Fruit fly (Drosophila melanogaster) whole organism, embryonic: Measurements from ENCODE around the gene CG14300.

ENCODE experiments used
- ATbp ChIP-seq: fragments of 200-800 bp; sonication (Bioruptor generic); optimal IDR thresholded peaks from 2 replicates; lab custom pipeline; 2017; ENCODE audit warnings: missing biosample characterization, mild to moderate bottlenecking, missing genetic modification characterization, missing genetic modification reagents
- Atf3 ChIP-seq: fragments of 200-800 bp; sonication (Bioruptor generic); optimal IDR thresholded peaks from 3 replicates; lab custom pipeline; 2016; ENCODE audit warnings: missing biosample characterization, missing genetic modification characterization
- Blimp-1 ChIP-seq: fragments of 200-800 bp; sonication (Bioruptor generic); optimal IDR thresholded peaks from 3 replicates; lab custom pipeline; 2018; ENCODE audit warnings: missing biosample characterization, missing genetic modification characterization, mild to moderate bottlenecking, moderate library complexity, missing genetic modification reagents
- Bteb2 ChIP-seq: fragments of 200-800 bp; sonication (Bioruptor generic); optimal IDR thresholded peaks from 2 replicates; lab custom pipeline; 2016; ENCODE audit warnings: missing biosample characterization, missing genetic modification characterization
- CG1024 ChIP-seq: fragments of 200-800 bp; sonication (Bioruptor generic); IDR thresholded peaks from 2 replicates; pipeline ENCODE4 v1.3.6; 2022; ENCODE audit warnings: missing biosample characterization, missing genetic modification characterization
- CG12219 ChIP-seq: fragments of 200-800 bp; sonication (Bioruptor generic); optimal IDR thresholded peaks from 3 replicates; lab custom pipeline; 2018; ENCODE audit warnings: missing biosample characterization, mild to moderate bottlenecking, missing genetic modification characterization
- CG14860 ChIP-seq: fragments of 200-800 bp; sonication (Bioruptor generic); IDR thresholded peaks from 3 replicates; pipeline ENCODE4 v1.3.6; 2022; ENCODE audit warnings: missing biosample characterization, missing genetic modification characterization; ENCODE audit not compliant: partially characterized antibody
- CG15479 ChIP-seq: fragments of 200-800 bp; sonication (Bioruptor generic); optimal IDR thresholded peaks from 3 replicates; lab custom pipeline; 2019; ENCODE audit warnings: missing biosample characterization, mild to moderate bottlenecking, missing genetic modification characterization, moderate library complexity
- CG15696 ChIP-seq: fragments of 200-800 bp; sonication (Bioruptor generic); optimal IDR thresholded peaks from 2 replicates; lab custom pipeline; 2019; ENCODE audit warnings: missing biosample characterization, mild to moderate bottlenecking, missing genetic modification characterization, moderate library complexity
- CG16779 ChIP-seq: fragments of 200-800 bp; sonication (Bioruptor generic); IDR thresholded peaks from 2 replicates; pipeline ENCODE4 v1.3.6; 2022; ENCODE audit warnings: missing biosample characterization, missing genetic modification characterization
- CG2678 ChIP-seq: fragments of 200-800 bp; sonication (Bioruptor generic); optimal IDR thresholded peaks from 3 replicates; lab custom pipeline; 2019; ENCODE audit warnings: missing biosample characterization, mild to moderate bottlenecking, missing genetic modification characterization, moderate library complexity
- CG3281 ChIP-seq: fragments of 200-800 bp; sonication (Bioruptor generic); optimal IDR thresholded peaks from 3 replicates; lab custom pipeline; 2017; ENCODE audit warnings: missing biosample characterization, mild to moderate bottlenecking, missing genetic modification characterization
- CG3838 ChIP-seq: fragments of 200-800 bp; sonication (Bioruptor generic); optimal IDR thresholded peaks from 3 replicates; lab custom pipeline; 2016; ENCODE audit warnings: missing biosample characterization, missing genetic modification characterization
- CG4617 ChIP-seq: fragments of 200-800 bp; sonication (Bioruptor generic); optimal IDR thresholded peaks from 3 replicates; lab custom pipeline; 2016; ENCODE audit warnings: missing biosample characterization, missing genetic modification characterization, borderline replicate concordance
- CG6813 ChIP-seq: fragments of 200-800 bp; sonication (Bioruptor generic); optimal IDR thresholded peaks from 2 replicates; lab custom pipeline; 2017; ENCODE audit warnings: missing biosample characterization, missing genetic modification characterization, mild to moderate bottlenecking, moderate library complexity, missing genetic modification reagents
- CG8089 ChIP-seq: fragments of 200-800 bp; sonication (Bioruptor generic); optimal IDR thresholded peaks from 3 replicates; lab custom pipeline; 2016; ENCODE audit warnings: missing biosample characterization, missing genetic modification characterization
- CG8924 ChIP-seq: fragments of 200-800 bp; optimal IDR thresholded peaks from 3 replicates; lab custom pipeline; 2019; ENCODE audit warnings: missing biosample characterization, mild to moderate bottlenecking, missing genetic modification characterization, moderate library complexity
- Dad ChIP-seq: fragments of 200-800 bp; sonication (Bioruptor generic); optimal IDR thresholded peaks from 3 replicates; lab custom pipeline; 2016; ENCODE audit warnings: missing biosample characterization, missing genetic modification characterization
- Hand ChIP-seq: fragments of 200-800 bp; sonication (Bioruptor generic); optimal IDR thresholded peaks from 2 replicates; lab custom pipeline; 2017; ENCODE audit warnings: mild to moderate bottlenecking, missing biosample characterization, missing genetic modification reagents, missing genetic modification characterization
- MESR4 ChIP-seq: fragments of 200-800 bp; sonication (Bioruptor generic); optimal IDR thresholded peaks from 2 replicates; lab custom pipeline; 2018; ENCODE audit warnings: missing biosample characterization, mild to moderate bottlenecking, missing genetic modification characterization, moderate library complexity
- MTF-1 ChIP-seq: fragments of 200-800 bp; sonication (Bioruptor generic); optimal IDR thresholded peaks from 2 replicates; lab custom pipeline; 2018; ENCODE audit warnings: missing biosample characterization, mild to moderate bottlenecking, missing genetic modification characterization, borderline replicate concordance
- Max ChIP-seq: fragments of 200-800 bp; sonication (Bioruptor generic); optimal IDR thresholded peaks from 2 replicates; lab custom pipeline; 2016; ENCODE audit warnings: missing biosample characterization, mild to moderate bottlenecking, missing genetic modification characterization
- PHDP ChIP-seq: fragments of 200-800 bp; sonication (Bioruptor generic); optimal IDR thresholded peaks from 3 replicates; lab custom pipeline; 2018; ENCODE audit warnings: missing biosample characterization, mild to moderate bottlenecking, missing genetic modification characterization, moderate library complexity
- Sry-δ ChIP-seq: fragments of 200-800 bp; sonication (Bioruptor generic); optimal IDR thresholded peaks from 2 replicates; lab custom pipeline; 2016; ENCODE audit warnings: missing biosample characterization, missing genetic modification characterization
- Stat92E ChIP-seq, 3 experiments: fragments of >200 bp in 2 of 3; fragments of 200-800 bp in 1 of 3; sonication (Bioruptor generic) in 1 of 3; optimal IDR thresholded peaks; 2 replicates each; lab custom pipeline; 2017 to 2019; ENCODE audit warnings: missing biosample characterization in 3 of 3, missing genetic modification characterization in 3 of 3, mild to moderate bottlenecking in 1 of 3, moderate library complexity in 1 of 3
- TFAM ChIP-seq: fragments of 200-800 bp; sonication (Bioruptor generic); optimal IDR thresholded peaks from 2 replicates; lab custom pipeline; 2017; ENCODE audit warnings: missing biosample characterization, missing genetic modification characterization, inconsistent platforms
- abd-A ChIP-seq: fragments of 200-800 bp; sonication (Bioruptor generic); optimal IDR thresholded peaks from 3 replicates; lab custom pipeline; 2019; ENCODE audit warnings: missing biosample characterization, mild to moderate bottlenecking, missing genetic modification characterization, moderate library complexity
- az2 ChIP-seq: fragments of 200-800 bp; sonication (Bioruptor generic); optimal IDR thresholded peaks from 3 replicates; lab custom pipeline; 2016; ENCODE audit warnings: missing biosample characterization, missing genetic modification characterization
- bab2 ChIP-seq: fragments of 200-800 bp; sonication (Bioruptor generic); optimal IDR thresholded peaks from 2 replicates; lab custom pipeline; 2016; ENCODE audit warnings: missing biosample characterization, missing genetic modification characterization
- cato ChIP-seq: fragments of 200-800 bp; sonication (Bioruptor generic); optimal IDR thresholded peaks from 2 replicates; lab custom pipeline; 2016; ENCODE audit warnings: missing biosample characterization, missing genetic modification characterization, borderline replicate concordance
- ci ChIP-seq: fragments of 200-800 bp; sonication (Bioruptor generic); IDR thresholded peaks from 3 replicates; pipeline ENCODE4 v1.3.6; 2022; ENCODE audit warnings: missing biosample characterization, missing genetic modification characterization
- croc ChIP-seq: fragments of 200-800 bp; sonication (Bioruptor generic); conservative IDR thresholded peaks from 3 replicates; pipeline ENCODE4 v1.3.6; 2022; ENCODE audit warnings: missing biosample characterization, missing genetic modification characterization
- crol ChIP-seq: fragments of 200-800 bp; sonication (Bioruptor generic); IDR thresholded peaks from 2 replicates; pipeline ENCODE4 v1.3.6; 2022; ENCODE audit warnings: missing biosample characterization, missing genetic modification characterization
- fd102C ChIP-seq: fragments of 200-800 bp; sonication (Bioruptor generic); optimal IDR thresholded peaks from 2 replicates; lab custom pipeline; 2018; ENCODE audit warnings: missing biosample characterization, mild to moderate bottlenecking, missing genetic modification characterization, moderate library complexity
- fd64A ChIP-seq: fragments of 200-800 bp; sonication (Bioruptor generic); optimal IDR thresholded peaks from 3 replicates; lab custom pipeline; 2018; ENCODE audit warnings: missing biosample characterization, mild to moderate bottlenecking, missing genetic modification characterization
- gro ChIP-seq: fragments of 200-800 bp; sonication (Bioruptor generic); optimal IDR thresholded peaks from 2 replicates; lab custom pipeline; 2016; ENCODE audit warnings: missing biosample characterization, missing genetic modification characterization
- gsb ChIP-seq: fragments of 200-800 bp; sonication (Bioruptor generic); IDR thresholded peaks from 2 replicates; pipeline ENCODE4 v1.3.6; 2022; ENCODE audit warnings: missing biosample characterization, missing genetic modification characterization
- her ChIP-seq: fragments of 200-800 bp; sonication (Bioruptor generic); optimal IDR thresholded peaks from 2 replicates; lab custom pipeline; 2016; ENCODE audit warnings: missing biosample characterization, missing genetic modification characterization
- kni ChIP-seq: fragments of 200-800 bp; sonication (Bioruptor generic); optimal IDR thresholded peaks from 3 replicates; lab custom pipeline; 2017; ENCODE audit warnings: mild to moderate bottlenecking, missing biosample characterization, missing genetic modification reagents, missing genetic modification characterization
- pfk ChIP-seq: fragments of 200-800 bp; sonication (Bioruptor generic); optimal IDR thresholded peaks from 2 replicates; lab custom pipeline; 2018; ENCODE audit warnings: missing biosample characterization, mild to moderate bottlenecking, missing genetic modification characterization, moderate library complexity
- ro ChIP-seq: fragments of 200-800 bp; sonication (Bioruptor generic); IDR thresholded peaks from 2 replicates; pipeline ENCODE4 v1.3.6; 2022; ENCODE audit warnings: missing biosample characterization, missing genetic modification characterization
- sd ChIP-seq: fragments of 200-800 bp; sonication (Bioruptor generic); optimal IDR thresholded peaks from 3 replicates; lab custom pipeline; 2018; ENCODE audit warnings: missing biosample characterization, mild to moderate bottlenecking, missing genetic modification characterization, moderate library complexity
- sens-2 ChIP-seq: fragments of 200-800 bp; sonication (Bioruptor generic); IDR thresholded peaks from 2 replicates; pipeline ENCODE4 v1.3.6; 2022; ENCODE audit warnings: missing biosample characterization, missing genetic modification characterization
- sna ChIP-seq: fragments of 200-800 bp; sonication (Bioruptor generic); IDR thresholded peaks from 2 replicates; pipeline ENCODE4 v1.3.6; 2022; ENCODE audit warnings: missing biosample characterization, missing genetic modification characterization; ENCODE audit not compliant: partially characterized antibody
- so ChIP-seq: fragments of 200-800 bp; sonication (Bioruptor generic); IDR thresholded peaks from 3 replicates; pipeline ENCODE4 v1.3.6; 2022; ENCODE audit warnings: missing biosample characterization, missing genetic modification characterization
- stc ChIP-seq: fragments of 200-800 bp; sonication (Bioruptor generic); IDR thresholded peaks from 2 replicates; pipeline ENCODE4 v1.3.6; 2022; ENCODE audit warnings: missing biosample characterization, missing genetic modification characterization
- yki ChIP-seq: fragments of >200 bp; optimal IDR thresholded peaks from 3 replicates; lab custom pipeline; 2018

Gene CG14300

DNA sequence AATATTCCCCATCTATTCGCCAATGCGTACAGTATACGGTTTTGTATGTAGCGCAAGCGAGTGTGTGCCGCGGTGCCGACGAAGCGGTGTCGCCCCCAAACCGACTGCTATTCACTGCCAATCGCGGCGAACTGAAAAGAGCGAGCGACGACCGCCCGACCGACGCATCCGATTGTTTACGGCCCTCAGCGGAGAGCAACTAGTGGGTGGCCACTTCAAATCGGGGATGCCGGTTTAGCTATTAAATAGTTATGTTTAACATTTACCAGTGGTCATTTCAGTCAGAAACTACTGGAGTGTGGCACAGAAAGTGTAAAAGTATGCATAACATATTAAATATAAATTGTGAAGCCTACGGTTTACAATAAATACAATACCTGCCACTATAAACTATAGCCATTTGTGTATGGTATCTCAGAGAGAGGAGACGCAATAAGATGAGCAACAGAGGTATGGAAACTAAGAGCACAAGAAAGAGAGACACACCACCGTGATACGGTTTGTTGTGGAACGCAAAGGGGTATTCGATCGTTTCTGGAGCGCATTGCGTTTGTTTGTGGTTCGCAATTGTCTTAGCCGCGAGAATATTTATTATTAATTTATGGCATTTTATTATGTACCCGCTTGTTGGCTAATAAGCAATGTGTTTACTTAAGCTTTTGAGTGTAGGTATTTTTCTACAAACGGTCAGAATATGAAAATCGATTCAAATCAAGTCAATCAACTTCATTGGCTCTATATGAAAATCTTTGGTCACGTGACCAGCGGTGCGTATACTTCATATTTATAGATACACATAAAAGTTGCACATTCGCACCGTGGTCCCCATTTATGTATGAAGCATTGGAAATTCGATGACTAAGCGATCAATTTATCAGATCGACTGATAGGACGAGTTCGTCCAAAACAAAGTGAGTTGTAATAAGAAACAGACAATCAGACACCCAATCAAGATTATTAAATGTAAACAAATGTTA lies 46.8 kb upstream of the CG14300 start (continued):
- TF ChIP-seq TFAM (GFP tag; lab: Kevin White, UChicago) (no peak), sens-2 (GFP tag; lab: Robert Waterston, UW) (no peak), fd64A (no peak), gsb (GFP tag; lab: Robert Waterston, UW) (no peak), gro (GFP tag; lab: Kevin White, UChicago) (no peak), Bteb2 (GFP tag; lab: Kevin White, UChicago) (no peak), Sry-δ (GFP tag; lab: Kevin White, UChicago) (peak; percentile 11), CG14860 (GFP tag; lab: Robert Waterston, UW) (no peak), fd102C (GFP tag; lab: Kevin White, UChicago) (no peak), abd-A (peak; percentile 88), Blimp-1 (no peak), az2 (GFP tag; lab: Kevin White, UChicago) (no peak), CG3281 (no peak), ATbp (GFP tag; lab: Kevin White, UChicago) (no peak), CG3838 (GFP tag; lab: Kevin White, UChicago) (no peak), yki (lab: Kevin White, UChicago) (peak; percentile 42), CG1024 (no peak), kni (GFP tag; lab: Kevin White, UChicago) (peak; percentile 53), PHDP (peak; percentile 17), Atf3 (GFP tag; lab: Kevin White, UChicago) (no peak), Hand (GFP tag; lab: Kevin White, UChicago) (no peak), CG4617 (GFP tag; lab: Kevin White, UChicago) (no peak), CG15696 (tag; lab: Kevin White, UChicago) (no peak), crol (no peak), CG16779 (GFP tag; lab: Robert Waterston, UW) (no peak), so (GFP tag; lab: Robert Waterston, UW) (0 out of 3 replicates have a peak, but pooled peaks have one; percentile 37), stc (no peak), her (no peak), CG12219 (GFP tag; lab: Kevin White, UChicago) (no peak), cato (GFP tag; lab: Kevin White, UChicago) (no peak), Max (GFP tag; lab: Kevin White, UChicago) (no peak), CG15479 (no peak), Dad (no peak), CG8089 (no peak), ro (no peak), CG8924 (tag; lab: Kevin White, UChicago) (peak; percentile 4), bab2 (GFP tag; lab: Kevin White, UChicago) (no peak), sna (GFP tag; lab: Robert Waterston, UW) (no peak), pfk (GFP tag; lab: Kevin White, UChicago) (no peak), CG6813 (GFP tag; lab: Kevin White, UChicago) (no peak), croc (GFP tag; lab: Robert Waterston, UW) (no peak), MESR4 (GFP tag; lab: Kevin White, UChicago) (no peak), ci (GFP tag; lab: Robert Waterston, UW) (no peak), Stat92E (GFP tag; optimal IDR thresholded peaks at IDR 0.05; lab: Kevin White, UChicago) (peak in 1 of 3 experiments; percentile 32), sd (tag; lab: Kevin White, UChicago) (peak; percentile 41), CG2678 (peak; percentile 26), MTF-1 (GFP tag; lab: Kevin White, UChicago) (no peak)
